Worm (Caenorhabditis elegans) whole organism, late embryonic: ENCODE results near the gene mdt-4.

Source experiments
- C08G9.2 ChIP-seq: sonication (generic microtip); optimal IDR thresholded peaks from 2 replicates; lab custom pipeline; 2016; ENCODE audit warnings: mild to moderate bottlenecking, missing genetic modification characterization, moderate library complexity, missing compliant biosample characterization
- C38D4.7 ChIP-seq: fragments of 200-800 bp; sonication (Bioruptor generic); optimal IDR thresholded peaks from 2 replicates; lab custom pipeline; 2018; ENCODE audit warnings: mild to moderate bottlenecking, missing genetic modification characterization, moderate library complexity, missing compliant biosample characterization
- F13H6.1 ChIP-seq: sonication (generic microtip); optimal IDR thresholded peaks from 2 replicates; lab custom pipeline; 2016; ENCODE audit warnings: missing genetic modification characterization, missing compliant biosample characterization
- K02D7.2 ChIP-seq: sonication (generic microtip); optimal IDR thresholded peaks from 2 replicates; lab custom pipeline; 2017; ENCODE audit warnings: mild to moderate bottlenecking, missing genetic modification characterization, missing compliant biosample characterization
- K09A11.1 ChIP-seq: sonication (generic microtip); optimal IDR thresholded peaks from 2 replicates; lab custom pipeline; 2017; ENCODE audit warnings: antibody characterized with exemption, mild to moderate bottlenecking, missing genetic modification characterization, missing compliant biosample characterization; ENCODE audit not compliant: insufficient read depth
- ahr-1 ChIP-seq: sonication (generic microtip); optimal IDR thresholded peaks from 2 replicates; lab custom pipeline; 2016; ENCODE audit warnings: missing genetic modification characterization, missing compliant biosample characterization
- ceh-14 ChIP-seq: sonication (generic microtip); optimal IDR thresholded peaks from 2 replicates; lab custom pipeline; 2016; ENCODE audit warnings: missing genotype, missing genetic modification characterization, missing compliant biosample characterization
- ceh-18 ChIP-seq: sonication (generic microtip); optimal IDR thresholded peaks from 2 replicates; lab custom pipeline; 2016; ENCODE audit warnings: missing genetic modification characterization, missing compliant biosample characterization
- ceh-2 ChIP-seq: sonication (generic microtip); optimal IDR thresholded peaks from 2 replicates; lab custom pipeline; 2016; ENCODE audit warnings: missing genotype, missing genetic modification characterization, missing compliant biosample characterization
- ceh-22 ChIP-seq: sonication (generic microtip); optimal IDR thresholded peaks from 2 replicates; lab custom pipeline; 2017; ENCODE audit warnings: missing biosample characterization, missing genetic modification characterization
- ceh-24 ChIP-seq: sonication (generic microtip); optimal IDR thresholded peaks from 2 replicates; lab custom pipeline; 2016; ENCODE audit warnings: mild to moderate bottlenecking, missing genetic modification characterization, missing compliant biosample characterization
- ceh-34 ChIP-seq: sonication (generic microtip); optimal IDR thresholded peaks from 2 replicates; lab custom pipeline; 2016; ENCODE audit warnings: mild to moderate bottlenecking, missing genetic modification characterization, missing compliant biosample characterization
- ceh-45 ChIP-seq: fragments of 200-800 bp; sonication (Bioruptor generic); IDR thresholded peaks from 2 replicates; pipeline ENCODE4 v1.3.6; 2022; ENCODE audit warnings: missing genetic modification reagents, missing genetic modification characterization, missing compliant biosample characterization
- che-1 ChIP-seq: sonication (generic microtip); optimal IDR thresholded peaks from 2 replicates; lab custom pipeline; 2016; ENCODE audit warnings: mild to moderate bottlenecking, missing genetic modification characterization, missing compliant biosample characterization
- ets-4 ChIP-seq: sonication (generic microtip); optimal IDR thresholded peaks from 2 replicates; lab custom pipeline; 2016; ENCODE audit warnings: missing genetic modification characterization, missing compliant biosample characterization
- eyg-1 ChIP-seq: sonication (generic microtip); optimal IDR thresholded peaks from 2 replicates; lab custom pipeline; 2016; ENCODE audit warnings: missing genotype, missing genetic modification characterization, missing compliant biosample characterization
- fkh-6 ChIP-seq: sonication (generic microtip); optimal IDR thresholded peaks from 2 replicates; lab custom pipeline; 2016; ENCODE audit warnings: missing genetic modification characterization, missing compliant biosample characterization
- gmeb-2 ChIP-seq: sonication (generic microtip); optimal IDR thresholded peaks from 2 replicates; lab custom pipeline; 2016; ENCODE audit warnings: missing genetic modification characterization, inconsistent platforms, missing compliant biosample characterization
- hlh-13 ChIP-seq: fragments of 200-800 bp; sonication (Bioruptor generic); optimal IDR thresholded peaks from 2 replicates; lab custom pipeline; 2018; ENCODE audit warnings: mild to moderate bottlenecking, missing genetic modification characterization, missing compliant biosample characterization
- hlh-15 ChIP-seq: sonication (generic microtip); optimal IDR thresholded peaks from 2 replicates; lab custom pipeline; 2016; ENCODE audit warnings: missing genetic modification characterization, missing compliant biosample characterization
- lin-11 ChIP-seq: fragments of 200-800 bp; sonication (Bioruptor generic); optimal IDR thresholded peaks from 2 replicates; lab custom pipeline; 2018; ENCODE audit warnings: mild to moderate bottlenecking, missing genetic modification characterization, missing compliant biosample characterization
- madf-2 ChIP-seq: sonication (generic microtip); optimal IDR thresholded peaks from 2 replicates; lab custom pipeline; 2017; ENCODE audit warnings: missing genetic modification characterization, missing compliant biosample characterization
- nhr-232 ChIP-seq: sonication (generic microtip); optimal IDR thresholded peaks from 2 replicates; lab custom pipeline; 2016; ENCODE audit warnings: missing genetic modification characterization, missing compliant biosample characterization
- npax-4 ChIP-seq: sonication (generic microtip); optimal IDR thresholded peaks from 2 replicates; lab custom pipeline; 2016; ENCODE audit warnings: missing genetic modification characterization, missing compliant biosample characterization
- pag-3 ChIP-seq: sonication (generic microtip); optimal IDR thresholded peaks from 2 replicates; lab custom pipeline; 2016; ENCODE audit warnings: missing compliant biosample characterization, missing genetic modification characterization, borderline replicate concordance
- pqm-1 ChIP-seq: sonication (generic microtip); optimal IDR thresholded peaks from 2 replicates; lab custom pipeline; 2016; ENCODE audit warnings: missing genetic modification characterization, missing compliant biosample characterization
- pros-1 ChIP-seq: fragments of 150-350 bp; optimal IDR thresholded peaks from 2 replicates; lab custom pipeline; 2014; ENCODE audit warnings: missing biosample characterization, missing genetic modification reagents, missing genetic modification characterization
- ref-2 ChIP-seq: sonication (generic microtip); optimal IDR thresholded peaks from 2 replicates; lab custom pipeline; 2016; ENCODE audit warnings: missing genetic modification characterization, missing compliant biosample characterization
- sox-2 ChIP-seq: fragments of 200-800 bp; sonication (Bioruptor generic); IDR thresholded peaks from 2 replicates; pipeline ENCODE4 v1.3.6; 2022; ENCODE audit warnings: missing genetic modification reagents, missing genetic modification characterization, missing compliant biosample characterization
- sox-4 ChIP-seq: sonication (generic microtip); optimal IDR thresholded peaks from 2 replicates; lab custom pipeline; 2017; ENCODE audit warnings: mild to moderate bottlenecking, missing genetic modification characterization, inconsistent platforms, missing compliant biosample characterization
- syd-9 ChIP-seq: sonication (generic microtip); optimal IDR thresholded peaks from 2 replicates; lab custom pipeline; 2016; ENCODE audit warnings: mild to moderate bottlenecking, missing genetic modification characterization, moderate library complexity, missing compliant biosample characterization
- tbx-2 ChIP-seq: sonication (generic microtip); optimal IDR thresholded peaks from 2 replicates; lab custom pipeline; 2016; ENCODE audit warnings: missing genetic modification characterization, missing compliant biosample characterization
- tbx-7 ChIP-seq: sonication (generic microtip); optimal IDR thresholded peaks from 2 replicates; lab custom pipeline; 2016; ENCODE audit warnings: missing genotype, missing genetic modification characterization, missing compliant biosample characterization
- ttx-3 ChIP-seq: sonication (generic microtip); optimal IDR thresholded peaks from 2 replicates; lab custom pipeline; 2016; ENCODE audit warnings: missing genetic modification reagents, missing genetic modification characterization, missing compliant biosample characterization
- unc-42 ChIP-seq: sonication (generic microtip); optimal IDR thresholded peaks from 2 replicates; lab custom pipeline; 2016; ENCODE audit warnings: missing genotype, missing genetic modification characterization, missing compliant biosample characterization
- unc-55 ChIP-seq: sonication (generic microtip); optimal IDR thresholded peaks from 2 replicates; lab custom pipeline; 2017; ENCODE audit warnings: missing biosample characterization, missing genetic modification reagents, missing genetic modification characterization
- ztf-16 ChIP-seq: sonication (generic microtip); optimal IDR thresholded peaks from 2 replicates; lab custom pipeline; 2017; ENCODE audit warnings: missing genetic modification characterization, missing compliant biosample characterization

mdt-4 gene

ce11 chrII:4943849-4944248, at the start of gene mdt-4:
mdt-4 (minus strand) TSS chrII:4943949.
- no peak for TF ChIP-seq K02D7.2 (tag; lab: Kevin White, UChicago)
- no peak for TF ChIP-seq ceh-18 (tag; lab: Kevin White, UChicago)
- TF ChIP-seq lin-11 (tag; lab: Kevin White, UChicago): no peak
- TF ChIP-seq sox-4 (tag; lab: Kevin White, UChicago): no peak
- no peak for TF ChIP-seq tbx-2 (tag; lab: Kevin White, UChicago)
- no peak for TF ChIP-seq hlh-13 (GFP tag; lab: Kevin White, UChicago)
- no peak for TF ChIP-seq ceh-22
- TF ChIP-seq F13H6.1 (tag; lab: Kevin White, UChicago): no peak
- no peak for TF ChIP-seq fkh-6 (tag; lab: Kevin White, UChicago)
- no peak for TF ChIP-seq ceh-2 (tag; lab: Kevin White, UChicago)
- no peak for TF ChIP-seq madf-2 (tag; lab: Kevin White, UChicago)
- TF ChIP-seq ref-2 (tag; lab: Kevin White, UChicago): no peak
- no peak for TF ChIP-seq pag-3
- no peak for TF ChIP-seq ahr-1
- no peak for TF ChIP-seq pqm-1 (tag; lab: Kevin White, UChicago)
- TF ChIP-seq unc-42: no peak

- TF ChIP-seq K09A11.1 (tag; lab: Kevin White, UChicago) (no peak), gmeb-2 (no peak), ceh-45 (GFP tag; lab: Robert Waterston, UW) (no peak), ceh-22 (no peak)
Observed at ce11 chrII:4992977-4993376, 49.2 kb upstream of the mdt-4 start, which contains the start of gene pigb-1. pigb-1 (minus strand) TSS chrII:4993077.

- no peak for TF ChIP-seq sox-2 (GFP tag; lab: Robert Waterston, UW)
- no peak for TF ChIP-seq ceh-2 (tag; lab: Kevin White, UChicago)
- no peak for TF ChIP-seq eyg-1 (tag; lab: Kevin White, UChicago)
- no peak for TF ChIP-seq ceh-22
- no peak for TF ChIP-seq che-1 (tag; lab: Kevin White, UChicago)
- TF ChIP-seq unc-55 (GFP tag; lab: Kevin White, UChicago): no peak
- no peak for TF ChIP-seq ztf-16 (tag; lab: Kevin White, UChicago)
- TF ChIP-seq unc-42: no peak
- no peak for TF ChIP-seq fkh-6 (tag; lab: Kevin White, UChicago)
- no peak for TF ChIP-seq tbx-7 (tag; lab: Kevin White, UChicago)
- no peak for TF ChIP-seq sox-4 (tag; lab: Kevin White, UChicago)
- TF ChIP-seq ceh-34 (tag; lab: Kevin White, UChicago): no peak
- no peak for TF ChIP-seq ceh-14
- no peak for TF ChIP-seq syd-9 (tag; lab: Kevin White, UChicago)
- no peak for TF ChIP-seq ahr-1
- no peak for TF ChIP-seq ttx-3 (tag; lab: Kevin White, UChicago)
- no peak for TF ChIP-seq C38D4.7
- TF ChIP-seq lin-11 (tag; lab: Kevin White, UChicago): no peak
Observed at ce11 chrII:4989802-4990201, 46.1 kb upstream of the mdt-4 start, which contains the start of gene T27F7.12. T27F7.12 (plus strand) TSS chrII:4990102.

- TF ChIP-seq ets-4 (tag; lab: Kevin White, UChicago) (no peak), madf-2 (tag; lab: Kevin White, UChicago) (no peak), nhr-232 (tag; lab: Kevin White, UChicago) (no peak), npax-4 (tag; lab: Kevin White, UChicago) (no peak), C08G9.2 (tag; lab: Kevin White, UChicago) (no peak), pros-1 (tag; lab: Kevin White, UChicago) (no peak), hlh-15 (no peak), tbx-7 (tag; lab: Kevin White, UChicago) (no peak), tbx-2 (tag; lab: Kevin White, UChicago) (no peak), ceh-24 (tag; lab: Kevin White, UChicago) (no peak), C38D4.7 (no peak)
Observed at ce11 chrII:4987257-4987656, 43.5 kb upstream of the mdt-4 start.
